Fruit fly (Drosophila melanogaster): ENCODE results near the gene CG5783.

CG5783 gene

DNA sequence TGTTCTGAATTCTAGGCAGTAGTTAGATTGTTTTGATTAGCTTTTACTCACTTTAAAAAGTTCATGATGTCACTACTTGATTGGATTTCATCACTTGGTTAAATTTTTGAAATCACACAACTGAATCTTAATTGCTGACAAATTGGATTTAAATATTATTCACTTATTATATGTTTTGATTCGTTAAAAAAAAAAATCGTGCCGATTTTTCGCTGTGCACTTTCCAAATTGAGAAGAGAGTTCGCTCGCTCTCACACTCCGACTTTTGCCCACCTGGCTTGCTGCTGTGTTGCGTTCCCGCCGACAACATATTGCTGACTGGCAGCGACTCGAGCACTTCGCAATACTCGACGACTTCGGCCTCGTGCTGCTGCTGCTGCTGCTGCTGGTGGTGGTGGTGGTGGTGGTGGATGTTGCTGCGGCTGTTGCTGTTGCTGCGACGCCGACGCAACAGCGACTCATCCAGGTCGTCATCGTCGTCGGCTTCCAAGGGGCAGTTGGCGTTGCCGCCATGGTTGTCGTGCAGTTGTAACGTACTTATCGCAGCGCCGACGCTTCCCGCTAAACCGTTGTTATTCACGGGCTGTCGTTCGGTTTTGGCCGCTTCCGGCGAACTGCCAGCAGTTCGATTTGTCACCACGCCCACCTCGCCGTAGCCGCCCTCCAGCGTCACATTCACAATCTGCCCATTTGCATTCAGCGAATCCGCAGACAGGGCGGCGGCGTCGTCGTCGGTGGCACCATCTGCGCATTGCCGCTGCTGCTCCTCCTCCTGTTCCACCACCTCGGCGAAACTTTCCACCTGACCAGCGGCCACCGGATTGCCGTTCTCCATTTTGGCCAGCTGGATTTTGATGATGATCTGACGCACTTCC, 14.1 kb upstream of the CG5783 start (continued):
- TF ChIP-seq Hr4 (GFP tag; optimal IDR thresholded peaks at IDR 0.05) (peak; percentile 82), acj6 (GFP tag; optimal IDR thresholded peaks at IDR 0.05) (peak; percentile 74), fd85E (GFP tag; optimal IDR thresholded peaks at IDR 0.05) (peak; percentile 20), CG10631 (GFP tag; optimal IDR thresholded peaks at IDR 0.05) (peak; percentile 57), fd59A (GFP tag; optimal IDR thresholded peaks at IDR 0.05) (no peak), ss (GFP tag; optimal IDR thresholded peaks at IDR 0.05) (peak; percentile 22 to 38), Met (GFP tag; optimal IDR thresholded peaks at IDR 0.05) (peak; percentile 78), Smox (GFP tag; optimal IDR thresholded peaks at IDR 0.05) (peak; percentile 77), lz (GFP tag; optimal IDR thresholded peaks at IDR 0.05) (peak; percentile 77), CG1621 (tag; optimal IDR thresholded peaks at IDR 0.05) (peak; percentile 40)

DNA sequence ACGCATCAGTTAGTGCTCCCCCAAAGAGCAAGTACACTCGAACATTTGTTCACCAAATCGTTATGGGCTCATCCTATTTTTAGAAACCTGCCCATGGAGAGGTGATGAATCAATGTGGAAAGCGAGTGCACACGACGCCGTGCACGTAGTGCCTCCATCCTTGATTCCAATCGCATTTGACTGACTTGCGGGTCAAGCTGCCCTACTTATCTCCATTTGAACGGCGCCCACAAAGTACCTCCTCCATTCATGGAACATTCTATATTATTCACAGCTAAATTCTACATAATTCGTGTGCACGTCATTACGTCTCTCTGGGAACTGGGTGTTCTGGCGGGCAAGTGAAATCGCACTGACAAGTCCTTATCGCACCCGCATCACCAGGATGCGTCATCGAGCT, 12.7 kb upstream of the CG5783 start:
- no peak for TF ChIP-seq CG7368 (GFP tag; optimal IDR thresholded peaks at IDR 0.05)
- no peak for TF ChIP-seq CG31627 (GFP tag; optimal IDR thresholded peaks at IDR 0.05)
- peak; percentile 91 for TF ChIP-seq svp (GFP tag)

DNA sequence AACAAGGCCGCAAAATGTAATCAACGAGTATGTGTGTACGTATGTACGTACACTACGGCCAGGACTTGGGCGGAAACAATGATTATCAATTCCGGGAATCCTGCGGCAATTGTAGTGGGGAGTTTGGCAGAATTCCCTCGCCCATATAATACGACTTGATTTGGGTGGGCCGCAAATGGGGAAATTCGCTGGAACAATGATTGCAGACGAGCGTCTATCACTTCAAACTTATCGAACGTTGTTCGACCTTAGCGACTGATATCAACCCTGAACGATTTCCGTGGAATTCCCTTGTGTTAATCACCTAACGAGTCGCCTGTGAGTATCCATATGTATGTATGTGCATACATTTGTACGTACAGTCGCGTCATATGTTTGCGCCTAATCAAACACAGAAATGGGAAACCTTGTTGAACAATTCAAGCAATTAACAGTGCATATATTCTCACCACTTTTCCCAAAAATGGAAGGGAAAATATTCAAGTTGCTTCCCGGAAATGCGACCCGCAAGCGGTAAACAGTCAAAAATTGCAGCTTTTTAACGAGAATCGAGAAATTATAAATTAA, 11.5 kb upstream of the CG5783 start:
- TF ChIP-seq fkh (GFP tag; optimal IDR thresholded peaks at IDR 0.05) (peak; percentile 26), pdm3 (GFP tag; optimal IDR thresholded peaks at IDR 0.05) (no peak), vri (GFP tag; optimal IDR thresholded peaks at IDR 0.05) (peak; percentile 10)

DNA sequence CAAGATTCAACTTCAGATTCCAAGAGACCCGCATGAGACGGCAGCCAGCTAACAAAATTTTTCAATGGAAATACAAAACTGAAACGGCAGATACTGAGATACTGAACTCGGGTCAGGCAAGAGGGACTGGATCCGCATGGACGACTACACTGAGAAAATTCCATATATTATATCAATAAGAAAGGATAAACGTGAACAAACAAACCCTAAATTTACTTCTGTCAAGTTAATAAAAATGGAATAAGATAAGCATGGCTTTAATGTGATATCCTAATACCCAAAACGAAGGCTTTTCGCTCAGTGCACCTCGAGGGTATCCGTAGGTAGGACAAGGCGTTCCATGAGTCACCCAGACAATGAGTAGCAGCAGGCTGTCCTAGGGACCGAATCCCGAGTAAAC, 10.6 kb upstream of the CG5783 start:
- TF ChIP-seq CG10631 (GFP tag; optimal IDR thresholded peaks at IDR 0.05) = peak; percentile 91
- peak; percentile 91 for TF ChIP-seq CG8319 (GFP tag; optimal IDR thresholded peaks at IDR 0.05)
- peak; percentile 92 for TF ChIP-seq pdm3 (GFP tag; optimal IDR thresholded peaks at IDR 0.05)
- TF ChIP-seq fkh (GFP tag; optimal IDR thresholded peaks at IDR 0.05) = peak; percentile 76
- TF ChIP-seq CG32006 (GFP tag; optimal IDR thresholded peaks at IDR 0.05) = peak; percentile 82
- TF ChIP-seq dac (GFP tag; optimal IDR thresholded peaks at IDR 0.05) = peak; percentile 26
- TF ChIP-seq CG6163 (GFP tag; IDR thresholded peaks at IDR 0.05) = peak; percentile 96
- peak; percentile 89 for TF ChIP-seq CG10669 (GFP tag; optimal IDR thresholded peaks at IDR 0.05)
- TF ChIP-seq salr (GFP tag; optimal IDR thresholded peaks at IDR 0.05) = peak; percentile 69 to 83
- peak; percentile 70 for TF ChIP-seq CG16779 (tag; optimal IDR thresholded peaks at IDR 0.05)
- peak; percentile 94 for TF ChIP-seq vri (GFP tag; optimal IDR thresholded peaks at IDR 0.05)
- TF ChIP-seq CG6808 (GFP tag; optimal IDR thresholded peaks at IDR 0.05) = peak; percentile 87
- peak; percentile 61 for TF ChIP-seq CG4318 (GFP tag; optimal IDR thresholded peaks at IDR 0.05)
- TF ChIP-seq lz (GFP tag; optimal IDR thresholded peaks at IDR 0.05) = peak; percentile 93
- peak; percentile 91 for TF ChIP-seq Smox (GFP tag; optimal IDR thresholded peaks at IDR 0.05)
- TF ChIP-seq topi (GFP tag; optimal IDR thresholded peaks at IDR 0.05) = peak; percentile 95
- peak; percentile 76; the same call in 1 of the 2 replicates for TF ChIP-seq CG11294 (GFP tag; IDR thresholded peaks at IDR 0.05)
- peak; percentile 85 for TF ChIP-seq CG8119 (GFP tag; IDR thresholded peaks at IDR 0.05)
- TF ChIP-seq OdsH (GFP tag; optimal IDR thresholded peaks at IDR 0.05) = peak; percentile 92
- peak; percentile 81 for TF ChIP-seq Eip93F (GFP tag; optimal IDR thresholded peaks at IDR 0.05)
- peak; percentile 87 for TF ChIP-seq net (GFP tag; optimal IDR thresholded peaks at IDR 0.05)
- peak; percentile 89 for TF ChIP-seq dsx (GFP tag; optimal IDR thresholded peaks at IDR 0.05; ENCODE audit: poor library complexity, severe bottlenecking)
- peak; percentile 62 for TF ChIP-seq Gug (GFP tag; IDR thresholded peaks at IDR 0.05)
- TF ChIP-seq CG7368 (GFP tag; optimal IDR thresholded peaks at IDR 0.05) = peak; percentile 90
- no peak for TF ChIP-seq Hr38 (GFP tag; optimal IDR thresholded peaks at IDR 0.05)
- peak; percentile 81 for TF ChIP-seq CG15336 (GFP tag; IDR thresholded peaks at IDR 0.05)
- peak; percentile 97 for TF ChIP-seq Eip78C (GFP tag)
- peak; percentile 53 for TF ChIP-seq CG6276 (GFP tag; optimal IDR thresholded peaks at IDR 0.05)
- peak; percentile 86 for TF ChIP-seq CG6854 (GFP tag; optimal IDR thresholded peaks at IDR 0.05)
- TF ChIP-seq CG11902 (GFP tag; optimal IDR thresholded peaks at IDR 0.05) = peak; percentile 92
- TF ChIP-seq Met (GFP tag; optimal IDR thresholded peaks at IDR 0.05) = peak; percentile 96
- peak; percentile 93 for TF ChIP-seq Sox14 (GFP tag; optimal IDR thresholded peaks at IDR 0.05)
- TF ChIP-seq cyc (GFP tag; optimal IDR thresholded peaks at IDR 0.05) = peak; percentile 93
- peak; percentile 84 for TF ChIP-seq Hr4 (GFP tag; optimal IDR thresholded peaks at IDR 0.05)
- peak; percentile 87 for TF ChIP-seq fd59A (GFP tag; optimal IDR thresholded peaks at IDR 0.05)
- peak; percentile 94 for TF ChIP-seq Sox102F (GFP tag; optimal IDR thresholded peaks at IDR 0.05)
